Worm (Caenorhabditis elegans) whole organism, midembryonic: ENCODE measurements around the gene spp-19.
A peak's percentile ranks its signal among the peaks of the same experiment; 100 is the strongest.

Source experiments
- T22C8.4 ChIP-seq: fragments of 200-800 bp; sonication (Bioruptor generic); IDR thresholded peaks from 2 replicates; pipeline ENCODE4 v1.3.6; 2022; ENCODE audit warnings: missing genetic modification characterization, missing compliant biosample characterization
- cog-1 ChIP-seq: sonication (generic microtip); optimal IDR thresholded peaks from 2 replicates; lab custom pipeline; 2016; ENCODE audit warnings: missing genetic modification characterization, missing compliant biosample characterization
- flt-1 ChIP-seq: fragments of 200-800 bp; sonication (Bioruptor generic); IDR thresholded peaks from 2 replicates; pipeline ENCODE4 v1.3.6; 2022; ENCODE audit warnings: missing genetic modification characterization, missing compliant biosample characterization
- klf-2 ChIP-seq: fragments of 200-800 bp; sonication (Bioruptor generic); conservative IDR thresholded peaks from 2 replicates; pipeline ENCODE4 v1.3.6; 2022; ENCODE audit warnings: missing genetic modification reagents, missing genetic modification characterization, missing compliant biosample characterization
- med-1 ChIP-seq: sonication (generic microtip); optimal IDR thresholded peaks from 2 replicates; lab custom pipeline; 2017; ENCODE audit warnings: missing genetic modification characterization, mild to moderate bottlenecking, missing compliant biosample characterization, antibody characterized with exemption, missing genetic modification reagents; ENCODE audit not compliant: insufficient read depth
- ref-1 ChIP-seq: fragments of 200-800 bp; sonication (Bioruptor generic); conservative IDR thresholded peaks from 2 replicates; pipeline ENCODE4 v1.3.6; 2022; ENCODE audit warnings: missing genetic modification reagents, missing genetic modification characterization, missing compliant biosample characterization
- tab-1 ChIP-seq: fragments of 200-800 bp; sonication (Bioruptor generic); IDR thresholded peaks from 2 replicates; pipeline ENCODE4 v1.3.6; 2022; ENCODE audit warnings: missing genetic modification characterization, missing compliant biosample characterization
- ztf-23 ChIP-seq: fragments of 200-800 bp; sonication (Bioruptor generic); IDR thresholded peaks from 2 replicates; pipeline ENCODE4 v1.3.6; 2022; ENCODE audit warnings: missing genetic modification reagents, missing genetic modification characterization, missing compliant biosample characterization
- ztf-29 ChIP-seq: fragments of 200-800 bp; sonication (Bioruptor generic); IDR thresholded peaks from 2 replicates; pipeline ENCODE4 v1.3.6; 2022; ENCODE audit warnings: missing genetic modification reagents, missing genetic modification characterization, missing compliant biosample characterization

The spp-19 gene

ce11 chrV:6520385-6521080 is 41.0 kb downstream of the spp-19 start, which contains the start of the genes F46E10.2 and F46E10.18:
Gene F46E10.2, plus strand, starts transcription at chrV:6520435.
Gene F46E10.18, plus strand, starts transcription at chrV:6521030.
- no peak for TF ChIP-seq ref-1 (GFP tag; lab: Robert Waterston, UW)
- TF ChIP-seq tab-1 (GFP tag; lab: Robert Waterston, UW): no peak
- TF ChIP-seq klf-2: no peak
- no peak for TF ChIP-seq T22C8.4 (GFP tag; lab: Robert Waterston, UW)
- TF ChIP-seq med-1: no peak
- no peak for TF ChIP-seq ztf-23 (GFP tag; lab: Robert Waterston, UW)
- TF ChIP-seq ztf-29 (GFP tag; lab: Robert Waterston, UW): no peak
- TF ChIP-seq cog-1 (tag; lab: Kevin White, UChicago): no peak
- TF ChIP-seq flt-1 (GFP tag; lab: Robert Waterston, UW): no peak

- TF ChIP-seq flt-1 (GFP tag; lab: Robert Waterston, UW) (no peak), ref-1 (GFP tag; lab: Robert Waterston, UW) (no peak), T22C8.4 (GFP tag; lab: Robert Waterston, UW) (no peak), med-1 (no peak), cog-1 (tag; lab: Kevin White, UChicago) (no peak), ztf-23 (GFP tag; lab: Robert Waterston, UW) (no peak), tab-1 (GFP tag; lab: Robert Waterston, UW) (no peak), ztf-29 (GFP tag; lab: Robert Waterston, UW) (no peak), klf-2 (no peak)
Observed at ce11 chrV:6518225-6518396, 43.4 kb downstream of the spp-19 start, which contains the start of gene F46E10.3. Gene F46E10.3, plus strand, starts transcription at chrV:6518297.

ce11 chrV:6517305-6518224 is 43.9 kb downstream of the spp-19 start:
- no peak for TF ChIP-seq cog-1 (tag; lab: Kevin White, UChicago)
- TF ChIP-seq ztf-23 (GFP tag; lab: Robert Waterston, UW): no peak
- no peak for TF ChIP-seq klf-2
- TF ChIP-seq tab-1 (GFP tag; lab: Robert Waterston, UW): no peak
- no peak for TF ChIP-seq med-1
- TF ChIP-seq ref-1 (GFP tag; lab: Robert Waterston, UW): no peak
- no peak for TF ChIP-seq T22C8.4 (GFP tag; lab: Robert Waterston, UW)
- TF ChIP-seq ztf-29 (GFP tag; lab: Robert Waterston, UW): no peak
- no peak for TF ChIP-seq flt-1 (GFP tag; lab: Robert Waterston, UW)

- TF ChIP-seq tab-1 (GFP tag; lab: Robert Waterston, UW) (no peak), flt-1 (GFP tag; lab: Robert Waterston, UW) (no peak), T22C8.4 (GFP tag; lab: Robert Waterston, UW) (no peak), ref-1 (GFP tag; lab: Robert Waterston, UW) (no peak), med-1 (no peak), ztf-23 (GFP tag; lab: Robert Waterston, UW) (no peak), klf-2 (no peak), ztf-29 (GFP tag; lab: Robert Waterston, UW) (no peak), cog-1 (tag; lab: Kevin White, UChicago) (no peak)
Observed at ce11 chrV:6516491-6517304, 44.8 kb downstream of the spp-19 start, which contains the start of gene mdh-1. Gene mdh-1, minus strand, starts transcription at chrV:6516526.

ce11 chrV:6515344-6515743 is 46.1 kb downstream of the spp-19 start:
- no peak for TF ChIP-seq med-1
- TF ChIP-seq tab-1 (GFP tag; lab: Robert Waterston, UW): no peak
- no peak for TF ChIP-seq ztf-29 (GFP tag; lab: Robert Waterston, UW)
- TF ChIP-seq T22C8.4 (GFP tag; lab: Robert Waterston, UW): no peak
- TF ChIP-seq klf-2: no peak
- TF ChIP-seq flt-1 (GFP tag; lab: Robert Waterston, UW): no peak
- no peak for TF ChIP-seq cog-1 (tag; lab: Kevin White, UChicago)
- TF ChIP-seq ref-1 (GFP tag; lab: Robert Waterston, UW): no peak
- TF ChIP-seq ztf-23 (GFP tag; lab: Robert Waterston, UW): no peak

ce11 chrV:6514887-6515324 is 46.6 kb downstream of the spp-19 start, which contains the start of gene dpy-11:
Gene dpy-11, minus strand, starts transcription at chrV:6515240.
- TF ChIP-seq ztf-29 (GFP tag; lab: Robert Waterston, UW) (no peak), T22C8.4 (GFP tag; lab: Robert Waterston, UW) (no peak), med-1 (no peak), tab-1 (GFP tag; lab: Robert Waterston, UW) (no peak), flt-1 (GFP tag; lab: Robert Waterston, UW) (no peak)

ce11 chrV:6513786-6514430 is 47.6 kb downstream of the spp-19 start:
- TF ChIP-seq med-1 (no peak), flt-1 (GFP tag; lab: Robert Waterston, UW) (no peak), cog-1 (tag; lab: Kevin White, UChicago) (no peak), ref-1 (GFP tag; lab: Robert Waterston, UW) (no peak), ztf-29 (GFP tag; lab: Robert Waterston, UW) (no peak), T22C8.4 (GFP tag; lab: Robert Waterston, UW) (0 out of 2 replicates have a peak, but pooled peaks have one; percentile 18)

- TF ChIP-seq ztf-29 (GFP tag; lab: Robert Waterston, UW): no peak
Observed at ce11 chrV:6513356-6513755, 48.1 kb downstream of the spp-19 start.
